Fruit fly (Drosophila melanogaster) whole organism, prepupa: ENCODE measurements around the gene CG42329.

Experiments
- CG34406 ChIP-seq: fragments of 200-800 bp; sonication (Bioruptor generic); optimal IDR thresholded peaks from 3 replicates; lab custom pipeline; 2016; ENCODE audit warnings: missing biosample characterization, missing genetic modification characterization
- Met ChIP-seq: fragments of 200-800 bp; sonication (Bioruptor generic); optimal IDR thresholded peaks from 3 replicates; lab custom pipeline; 2016; ENCODE audit warnings: missing biosample characterization, missing genetic modification characterization
- Sox15 ChIP-seq: fragments of 200-800 bp; sonication (Bioruptor generic); optimal IDR thresholded peaks from 3 replicates; lab custom pipeline; 2016; ENCODE audit warnings: missing biosample characterization, missing genetic modification characterization
- dsx ChIP-seq: fragments of 200-800 bp; optimal IDR thresholded peaks from 3 replicates; lab custom pipeline; 2019; ENCODE audit warnings: missing biosample characterization, mild to moderate bottlenecking, missing genetic modification characterization, moderate library complexity; ENCODE audit not compliant: poor library complexity, severe bottlenecking

dm6 chr2L:1262684-1263083, 43.6 kb downstream of the CG42329 start:
- TF ChIP-seq dsx (GFP tag; lab: Kevin White, UChicago) (no peak), Met (GFP tag; lab: Kevin White, UChicago) (no peak), CG34406 (GFP tag; lab: Kevin White, UChicago) (no peak), Sox15 (GFP tag; lab: Kevin White, UChicago) (no peak)
